Worm (Caenorhabditis elegans): ENCODE results near the gene str-38.
"Not testable (repeated sequence)": the region's sequence is repeated elsewhere in the genome, so short reads cannot be mapped to it uniquely, and the experiment has no call there.

str-38 gene

DNA sequence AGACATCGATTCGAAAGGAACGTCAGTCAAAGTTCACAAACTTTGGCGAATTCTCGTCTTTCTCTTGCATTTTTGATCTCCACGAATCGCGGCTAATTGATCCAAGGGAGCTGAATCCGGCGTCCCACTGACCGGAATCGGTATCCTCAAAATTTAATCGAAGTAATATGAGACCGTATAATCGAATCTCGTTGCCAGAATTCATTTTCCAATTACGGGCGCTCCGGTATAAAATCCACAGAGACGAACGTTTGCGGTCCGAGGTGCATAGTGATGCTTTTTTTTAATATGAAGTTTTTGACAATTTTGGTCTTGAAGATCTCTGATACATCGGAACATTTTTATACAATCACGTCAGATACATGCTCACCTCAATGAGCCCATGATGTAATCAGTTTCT, 25.5 kb upstream of the str-38 start:
- TF ChIP-seq B0261.1 (tag; optimal IDR thresholded peaks at IDR 0.05) (no peak), F57C9.4 (tag; optimal IDR thresholded peaks at IDR 0.05) (no peak), lin-35 (GFP tag; optimal IDR thresholded peaks at IDR 0.05) (no peak), lsl-1 (GFP tag; optimal IDR thresholded peaks at IDR 0.05) (no peak), atf-7 (tag; optimal IDR thresholded peaks at IDR 0.05) (no peak), nfya-1 (tag; optimal IDR thresholded peaks at IDR 0.05; ENCODE audit: borderline replicate concordance, insufficient read depth) (no peak), D2030.7 (GFP tag; IDR thresholded peaks at IDR 0.05) (no peak), ceh-79 (tag; optimal IDR thresholded peaks at IDR 0.05) (no peak), Y79H2A.3 (GFP tag; conservative IDR thresholded peaks at IDR 0.05) (no peak), snpc-1.1 (tag; optimal IDR thresholded peaks at IDR 0.05; ENCODE audit: insufficient read depth) (no peak), dox-1 (GFP tag; IDR thresholded peaks at IDR 0.05) (no peak)

DNA sequence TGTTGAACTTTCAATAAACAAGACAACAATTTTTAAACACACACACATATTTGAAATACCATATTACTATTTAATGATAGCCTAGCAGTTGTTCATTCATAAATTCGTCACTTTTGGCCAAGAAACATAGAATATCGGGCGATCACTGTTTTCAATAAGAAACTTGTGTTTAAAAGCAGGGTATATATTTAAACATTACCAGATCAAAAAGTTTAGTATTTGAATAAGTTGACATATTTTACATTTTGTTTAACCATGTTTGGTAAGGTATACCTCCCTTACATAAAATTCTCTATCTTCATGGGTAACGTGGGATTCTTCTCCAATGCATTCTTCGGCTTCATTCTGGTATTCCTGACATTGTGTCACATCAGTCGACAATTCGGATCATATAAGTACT, 22.6 kb upstream of the str-38 start, which contains the start of gene str-8:
str-8 (plus strand) TSS at position 301 of the 400 bp plus-strand sequence.
- not testable (repeated sequence) for TF ChIP-seq attf-6 (GFP tag; IDR thresholded peaks at IDR 0.05); efl-1 (GFP tag; optimal IDR thresholded peaks at IDR 0.05); ceh-79 (tag; optimal IDR thresholded peaks at IDR 0.05)

DNA sequence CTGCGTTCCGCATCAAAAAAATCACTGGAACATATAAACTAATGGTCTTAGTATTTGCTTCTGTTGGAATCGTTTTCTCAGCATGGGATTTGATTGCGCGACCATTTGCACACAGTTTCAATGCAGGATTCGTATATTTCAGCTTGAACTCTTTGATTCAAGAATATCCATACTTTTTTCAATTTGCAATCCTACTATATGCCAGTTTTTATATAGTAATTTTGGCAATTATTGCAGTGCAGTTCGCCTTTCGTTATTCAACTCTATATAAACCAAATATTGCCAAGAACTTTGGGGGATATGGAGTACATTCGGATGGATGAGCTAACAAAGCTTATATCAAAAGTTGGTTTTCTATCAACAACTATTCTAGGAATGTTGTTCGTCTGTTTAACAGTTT, 20.8 kb upstream of the str-38 start, which contains the start of gene str-5:
str-5 (plus strand) TSS at position 301 of the 400 bp plus-strand sequence.
- not testable (repeated sequence) for TF ChIP-seq ztf-22 (GFP tag; optimal IDR thresholded peaks at IDR 0.05); gei-17 (GFP tag; optimal IDR thresholded peaks at IDR 0.05); him-1 (tag; optimal IDR thresholded peaks at IDR 0.05)

DNA sequence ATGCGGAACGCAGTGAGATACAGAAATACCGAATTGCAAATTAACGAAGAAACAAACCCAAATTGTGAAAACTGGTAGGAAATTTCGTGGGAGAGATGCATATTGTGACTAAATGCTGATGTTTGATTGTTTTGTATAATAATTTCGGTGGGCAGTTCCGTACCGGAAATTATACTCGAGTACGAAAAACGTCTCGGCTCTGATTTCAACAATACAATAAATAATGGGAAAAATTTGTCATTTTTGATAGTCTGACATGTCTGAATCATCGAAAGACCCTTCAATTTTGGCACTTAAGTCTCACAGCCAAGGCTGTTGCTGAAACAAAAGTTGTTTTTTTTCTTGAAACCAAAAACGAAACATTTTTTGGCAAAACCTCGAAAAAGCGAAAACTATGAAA, 19.9 kb upstream of the str-38 start, which contains the start of gene str-43:
str-43 (minus strand) TSS at position 101 of the 400 bp plus-strand sequence.
- no peak for TF ChIP-seq bed-2 (GFP tag; IDR thresholded peaks at IDR 0.05)

DNA sequence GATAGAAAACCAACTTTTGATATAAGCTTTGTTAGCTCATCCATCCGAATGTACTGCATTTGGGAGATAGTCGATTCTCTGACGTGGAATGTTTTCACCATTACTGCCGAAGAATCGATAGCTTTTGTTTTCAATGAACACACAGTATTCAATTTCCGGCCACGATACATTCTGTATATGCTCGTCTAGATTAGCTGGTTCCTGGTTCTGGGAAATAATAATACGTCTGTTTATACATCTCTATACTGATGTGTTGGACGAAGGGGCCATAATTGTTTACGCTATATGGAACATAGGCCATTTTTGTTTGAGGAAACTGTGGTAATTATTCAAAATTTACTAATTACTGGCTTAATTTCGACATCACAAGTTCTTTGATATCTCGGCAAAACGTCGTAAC, 18.0 kb upstream of the str-38 start, which contains the start of gene str-6:
str-6 (minus strand) TSS at position 101 of the 400 bp plus-strand sequence.
- TF ChIP-seq sdz-38 (tag; optimal IDR thresholded peaks at IDR 0.05), result no peak
- TF ChIP-seq Y79H2A.3 (GFP tag; conservative IDR thresholded peaks at IDR 0.05), result no peak
- no peak for TF ChIP-seq ama-1 (optimal IDR thresholded peaks at IDR 0.05)
- TF ChIP-seq ama-1 (GFP tag; optimal IDR thresholded peaks at IDR 0.05), result no peak
- TF ChIP-seq K12H6.12 (tag; optimal IDR thresholded peaks at IDR 0.05), result no peak
- TF ChIP-seq Y53F4B.3 (GFP tag; IDR thresholded peaks at IDR 0.05), result no peak
- no peak for TF ChIP-seq nhr-27 (tag; optimal IDR thresholded peaks at IDR 0.05)
- TF ChIP-seq F37B4.10 (GFP tag; IDR thresholded peaks at IDR 0.05), result no peak
- no peak for TF ChIP-seq bed-1 (GFP tag; IDR thresholded peaks at IDR 0.05)
- no peak for TF ChIP-seq D2030.7 (GFP tag; IDR thresholded peaks at IDR 0.05)
- no peak for TF ChIP-seq xnd-1 (tag; optimal IDR thresholded peaks at IDR 0.05)
- TF ChIP-seq B0019.2 (GFP tag; conservative IDR thresholded peaks at IDR 0.05), result no peak
- TF ChIP-seq mxl-1 (tag; optimal IDR thresholded peaks at IDR 0.05), result no peak
- TF ChIP-seq madf-6 (GFP tag; IDR thresholded peaks at IDR 0.05), result no peak
- TF ChIP-seq nfya-2 (GFP tag; IDR thresholded peaks at IDR 0.05), result no peak
- no peak for TF ChIP-seq F52B5.7 (tag; optimal IDR thresholded peaks at IDR 0.05)
- no peak for TF ChIP-seq T26A5.8 (tag; optimal IDR thresholded peaks at IDR 0.05)
- no peak for TF ChIP-seq lag-1 (GFP tag; IDR thresholded peaks at IDR 0.05)
- TF ChIP-seq zim-3 (tag; optimal IDR thresholded peaks at IDR 0.05), result no peak
